Worm (Caenorhabditis elegans) whole organism, L1 larva: ENCODE results near the gene kgb-2.
A peak's percentile ranks its signal among the peaks of the same experiment; 100 is the strongest.

ENCODE experiments used
- lin-13 ChIP-seq: fragments of 150-350 bp; optimal IDR thresholded peaks from 2 replicates; lab custom pipeline; 2014; ENCODE audit warnings: missing biosample characterization, missing genetic modification reagents, missing genetic modification characterization
- nhr-12 ChIP-seq: sonication (generic microtip); optimal IDR thresholded peaks from 2 replicates; lab custom pipeline; 2017; ENCODE audit warnings: missing biosample characterization, missing genetic modification characterization
- nhr-76 ChIP-seq: sonication (generic microtip); optimal IDR thresholded peaks from 2 replicates; lab custom pipeline; 2017; ENCODE audit warnings: missing biosample characterization, missing genetic modification characterization
- pqm-1 ChIP-seq: sonication (generic microtip); optimal IDR thresholded peaks from 3 replicates; lab custom pipeline; 2017; ENCODE audit warnings: missing biosample characterization, missing genetic modification characterization
- rnt-1 ChIP-seq: sonication (generic microtip); optimal IDR thresholded peaks from 2 replicates; lab custom pipeline; 2016; ENCODE audit warnings: mild to moderate bottlenecking, missing genetic modification characterization, moderate library complexity, missing compliant biosample characterization
- snpc-4 ChIP-seq: fragments of 150-350 bp; optimal IDR thresholded peaks from 2 replicates; lab custom pipeline; 2014; ENCODE audit warnings: missing biosample characterization, missing genetic modification characterization
- unc-130 ChIP-seq: fragments of 150-350 bp; optimal IDR thresholded peaks from 2 replicates; lab custom pipeline; 2017; ENCODE audit warnings: missing biosample characterization, missing genetic modification characterization, inconsistent platforms
- unc-62 ChIP-seq: fragments of 150-350 bp; optimal IDR thresholded peaks from 2 replicates; lab custom pipeline; 2014; ENCODE audit warnings: missing biosample characterization, missing genetic modification reagents, missing genetic modification characterization
- xbp-1 ChIP-seq: sonication (generic microtip); optimal IDR thresholded peaks from 2 replicates; lab custom pipeline; 2016; ENCODE audit warnings: missing genetic modification characterization, missing compliant biosample characterization
- ztf-11 ChIP-seq, 2 experiments: sonication (generic microtip); optimal IDR thresholded peaks; 2 replicates each; lab custom pipeline; 2016 to 2017; ENCODE audit warnings: missing genetic modification characterization in 2 of 2, missing biosample characterization in 1 of 2, missing compliant biosample characterization in 1 of 2

- TF ChIP-seq nhr-12 (tag; lab: Kevin White, UChicago) (no peak), lin-13 (GFP tag; lab: Kevin White, UChicago) (no peak), unc-130 (tag; lab: Kevin White, UChicago) (peak; percentile 15), xbp-1 (no peak), ztf-11 (tag; optimal IDR thresholded peaks at IDR 0.05; lab: Kevin White, UChicago) (no peak), nhr-76 (tag; lab: Kevin White, UChicago) (no peak), unc-62 (no peak), snpc-4 (tag; lab: Kevin White, UChicago) (no peak), rnt-1 (tag; lab: Kevin White, UChicago) (peak; percentile 65), pqm-1 (tag; lab: Kevin White, UChicago) (no peak)
These were observed 49.3 kb downstream of the kgb-2 start for ce11 chrIV:3655896-3656295.
